Worm (Caenorhabditis elegans) whole organism, midembryonic: ENCODE data around the gene nhr-146.

Experiments
- T22C8.4 ChIP-seq: fragments of 200-800 bp; sonication (Bioruptor generic); IDR thresholded peaks from 2 replicates; pipeline ENCODE4 v1.3.6; 2022; ENCODE audit warnings: missing genetic modification characterization, missing compliant biosample characterization
- cog-1 ChIP-seq: sonication (generic microtip); optimal IDR thresholded peaks from 2 replicates; lab custom pipeline; 2016; ENCODE audit warnings: missing genetic modification characterization, missing compliant biosample characterization
- flt-1 ChIP-seq: fragments of 200-800 bp; sonication (Bioruptor generic); IDR thresholded peaks from 2 replicates; pipeline ENCODE4 v1.3.6; 2022; ENCODE audit warnings: missing genetic modification characterization, missing compliant biosample characterization
- tab-1 ChIP-seq: fragments of 200-800 bp; sonication (Bioruptor generic); IDR thresholded peaks from 2 replicates; pipeline ENCODE4 v1.3.6; 2022; ENCODE audit warnings: missing genetic modification characterization, missing compliant biosample characterization

ce11 chrIV:1628281-1628680, 1.7 kb downstream of the nhr-146 start:
- TF ChIP-seq flt-1 (GFP tag; lab: Robert Waterston, UW) (no peak), cog-1 (no peak), tab-1 (no peak), T22C8.4 (GFP tag; lab: Robert Waterston, UW) (no peak)
